Worm (Caenorhabditis elegans): ENCODE results near the gene col-169.
A peak's percentile ranks its signal among the peaks of the same experiment; 100 is the strongest.

The col-169 gene

DNA sequence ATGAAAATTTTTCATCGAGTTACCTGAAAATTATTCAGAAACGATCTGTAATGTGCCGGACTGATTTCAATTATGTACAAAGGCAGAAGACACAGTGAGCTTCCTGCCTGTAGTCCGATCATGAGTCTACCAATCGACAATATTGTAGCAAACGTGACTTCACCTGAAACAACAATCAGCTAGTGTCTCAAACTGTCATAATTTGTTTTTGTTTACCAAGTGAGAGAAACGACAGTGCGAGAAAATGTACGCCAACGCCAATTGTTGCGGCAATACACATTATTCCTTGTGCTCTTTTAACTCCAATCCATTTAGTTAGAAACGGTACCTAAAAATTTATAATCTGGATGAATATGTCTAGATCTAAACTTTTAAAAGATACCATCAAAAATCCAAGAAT is 8.4 kb downstream of the col-169 start:
- no peak for TF ChIP-seq snu-23 (GFP tag; optimal IDR thresholded peaks at IDR 0.05)
- TF ChIP-seq unc-130 (tag; optimal IDR thresholded peaks at IDR 0.05): no peak

DNA sequence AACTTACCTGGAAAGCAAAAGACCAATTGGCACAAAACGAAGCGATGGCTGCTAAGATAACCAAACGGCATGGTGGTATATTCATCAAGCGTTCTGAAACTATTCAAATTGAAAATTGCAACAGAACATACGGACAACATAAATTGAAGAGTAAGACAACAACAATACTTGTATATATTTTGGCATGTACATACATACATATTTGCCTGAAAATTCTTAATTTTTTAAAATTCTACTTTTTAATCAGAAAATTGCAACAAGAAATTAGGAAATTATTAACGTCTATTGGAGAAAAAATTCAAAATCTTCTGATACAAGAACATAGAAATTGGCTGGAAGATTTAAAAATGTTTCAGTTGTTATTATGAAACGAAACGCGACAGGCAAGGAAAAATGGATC is 9.0 kb downstream of the col-169 start, which contains the start of gene C03B1.13:
Gene C03B1.13, minus strand, starts transcription at position 101 of the 400 bp plus-strand sequence.
- no peak for TF ChIP-seq pag-3 (tag; optimal IDR thresholded peaks at IDR 0.05; ENCODE audit: borderline replicate concordance, insufficient read depth)
- no peak for TF ChIP-seq vab-15 (tag; optimal IDR thresholded peaks at IDR 0.05)
- TF ChIP-seq grh-1 (GFP tag; IDR thresholded peaks at IDR 0.05): no peak
- no peak for TF ChIP-seq lir-3 (tag; optimal IDR thresholded peaks at IDR 0.05; ENCODE audit: poor library complexity)
- no peak for TF ChIP-seq mab-9 (GFP tag; IDR thresholded peaks at IDR 0.05)
- TF ChIP-seq efl-3 (GFP tag; optimal IDR thresholded peaks at IDR 0.05): no peak
- no peak for TF ChIP-seq ceh-90 (tag; optimal IDR thresholded peaks at IDR 0.05)
- no peak for TF ChIP-seq zag-1 (tag; optimal IDR thresholded peaks at IDR 0.05)

DNA sequence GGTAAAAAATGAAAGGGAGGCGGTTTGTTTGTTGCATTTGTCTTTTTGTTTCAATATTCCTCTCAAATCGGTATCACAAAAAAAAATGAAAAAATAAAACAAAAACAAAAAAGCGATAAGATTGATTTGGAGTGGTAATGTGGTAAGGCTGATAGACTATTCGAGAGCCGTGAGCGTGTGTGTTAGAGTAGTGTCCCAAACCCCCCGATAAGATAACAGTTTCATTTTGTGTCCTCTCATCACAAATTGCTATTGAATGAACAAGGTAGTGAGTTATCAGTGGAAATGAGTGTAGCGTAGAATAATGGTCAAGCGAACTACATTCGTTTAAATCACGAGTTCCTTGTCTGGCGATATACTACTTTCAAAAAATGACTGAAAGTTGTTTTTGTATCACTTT is 9.5 kb downstream of the col-169 start:
- TF ChIP-seq nhr-71 (tag; optimal IDR thresholded peaks at IDR 0.05) (peak; percentile 15), lin-35 (GFP tag; optimal IDR thresholded peaks at IDR 0.05) (peak in 1 of 2 experiments; percentile 45), elt-2 (tag; optimal IDR thresholded peaks at IDR 0.05) (peak; percentile 95), tlp-1 (tag; optimal IDR thresholded peaks at IDR 0.05) (peak; percentile 15), unc-86 (tag; optimal IDR thresholded peaks at IDR 0.05) (no peak), nhr-20 (tag; optimal IDR thresholded peaks at IDR 0.05) (peak; percentile 41), mef-2 (tag; optimal IDR thresholded peaks at IDR 0.05) (no peak), grh-1 (GFP tag; IDR thresholded peaks at IDR 0.05) (no peak), pqm-1 (tag; optimal IDR thresholded peaks at IDR 0.05) (peak; percentile 20), nhr-90 (tag; optimal IDR thresholded peaks at IDR 0.05; ENCODE audit: poor library complexity) (peak; percentile 38), efl-1 (optimal IDR thresholded peaks at IDR 0.05) (no peak), efl-1 (GFP tag; optimal IDR thresholded peaks at IDR 0.05 in 1 of 2) (peak in 1 of 2 experiments; percentile 38), lin-13 (GFP tag; optimal IDR thresholded peaks at IDR 0.05) (no peak), C04F5.9 (tag; optimal IDR thresholded peaks at IDR 0.05) (no peak), nhr-28 (tag; optimal IDR thresholded peaks at IDR 0.05) (no peak), lin-14 (GFP tag; optimal IDR thresholded peaks at IDR 0.05) (no peak)

DNA sequence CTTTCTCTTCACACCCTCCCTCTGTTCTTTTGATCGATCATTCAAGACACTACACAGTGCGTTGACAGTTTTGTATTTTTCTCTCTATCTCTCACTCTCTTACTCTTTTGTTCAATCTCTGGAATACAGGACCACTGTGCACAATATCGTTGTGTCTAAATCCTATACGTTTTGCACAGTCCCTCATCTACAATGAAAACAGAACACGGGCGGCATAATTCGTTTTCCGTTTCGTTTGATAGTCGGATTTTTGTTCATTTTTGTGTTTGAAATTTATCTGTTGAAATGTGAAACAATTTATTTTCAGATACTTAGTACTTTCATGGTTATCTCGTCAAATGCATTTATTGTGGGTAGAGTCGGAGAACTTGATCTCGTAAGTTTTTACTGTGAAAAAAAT is 12.6 kb downstream of the col-169 start, which contains the start of gene C03B1.7:
Gene C03B1.7, plus strand, starts transcription at position 301 of the 400 bp plus-strand sequence.
- TF ChIP-seq ztf-11 (tag; optimal IDR thresholded peaks at IDR 0.05): no peak
- no peak for TF ChIP-seq C16A3.4 (tag; optimal IDR thresholded peaks at IDR 0.05)
- TF ChIP-seq unc-86 (tag; optimal IDR thresholded peaks at IDR 0.05): no peak
- TF ChIP-seq tlp-1 (tag; optimal IDR thresholded peaks at IDR 0.05): no peak
- TF ChIP-seq lir-3 (tag; optimal IDR thresholded peaks at IDR 0.05; ENCODE audit: poor library complexity): no peak
- no peak for TF ChIP-seq ceh-82 (tag; optimal IDR thresholded peaks at IDR 0.05)
- no peak for TF ChIP-seq lin-39 (tag; optimal IDR thresholded peaks at IDR 0.05)
- TF ChIP-seq alr-1 (tag; optimal IDR thresholded peaks at IDR 0.05; ENCODE audit: borderline replicate concordance): no peak
- TF ChIP-seq lin-15B (tag; optimal IDR thresholded peaks at IDR 0.05): no peak
- no peak for TF ChIP-seq pqm-1 (tag; optimal IDR thresholded peaks at IDR 0.05)
- TF ChIP-seq C34B4.2 (tag; optimal IDR thresholded peaks at IDR 0.05): no peak
- no peak for TF ChIP-seq mep-1 (tag; optimal IDR thresholded peaks at IDR 0.05)
- no peak for TF ChIP-seq hlh-4 (tag; optimal IDR thresholded peaks at IDR 0.05)

DNA sequence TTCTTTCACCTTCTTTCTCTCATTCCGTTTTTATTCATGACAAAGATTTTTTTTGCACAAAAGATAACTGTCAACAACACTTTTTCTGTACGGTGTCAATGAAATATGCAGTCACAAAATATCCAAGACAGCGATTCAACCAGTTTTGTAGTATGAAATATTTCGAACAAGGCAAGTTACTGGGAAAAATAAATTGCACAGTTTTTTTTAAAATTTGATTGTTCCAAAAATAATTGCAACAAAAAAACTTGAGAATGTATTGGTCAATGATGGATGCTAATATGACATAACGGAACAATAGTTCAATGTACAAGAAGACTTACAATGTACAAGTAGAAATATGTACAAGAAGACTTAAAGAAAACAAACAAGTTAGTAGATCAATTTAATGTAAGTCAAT is 16.8 kb downstream of the col-169 start:
- TF ChIP-seq tbx-2 (tag; optimal IDR thresholded peaks at IDR 0.05) (no peak), irx-1 (tag; optimal IDR thresholded peaks at IDR 0.05) (no peak), unc-62 (GFP tag; optimal IDR thresholded peaks at IDR 0.05) (no peak), C04F5.9 (tag; optimal IDR thresholded peaks at IDR 0.05) (no peak), hlh-4 (tag; optimal IDR thresholded peaks at IDR 0.05) (no peak), C16A3.4 (tag; optimal IDR thresholded peaks at IDR 0.05) (no peak), C34B4.2 (tag; optimal IDR thresholded peaks at IDR 0.05) (no peak), ztf-4 (tag; optimal IDR thresholded peaks at IDR 0.05) (no peak), nhr-28 (tag; optimal IDR thresholded peaks at IDR 0.05) (no peak), lir-3 (tag; optimal IDR thresholded peaks at IDR 0.05; ENCODE audit: poor library complexity) (no peak), sox-4 (tag; optimal IDR thresholded peaks at IDR 0.05) (no peak), alr-1 (tag; optimal IDR thresholded peaks at IDR 0.05; ENCODE audit: borderline replicate concordance) (no peak), aha-1 (tag; optimal IDR thresholded peaks at IDR 0.05) (no peak), nhr-19 (GFP tag; conservative IDR thresholded peaks at IDR 0.05) (no peak), zip-4 (GFP tag; optimal IDR thresholded peaks at IDR 0.05) (no peak), rnt-1 (tag; optimal IDR thresholded peaks at IDR 0.05) (no peak), ztf-11 (tag; optimal IDR thresholded peaks at IDR 0.05) (no peak), ceh-90 (tag; optimal IDR thresholded peaks at IDR 0.05) (no peak), lin-13 (GFP tag; optimal IDR thresholded peaks at IDR 0.05) (no peak), snu-23 (GFP tag; optimal IDR thresholded peaks at IDR 0.05) (no peak)

Data from whole organism, L1 larva.